Fruit fly (Drosophila melanogaster): ENCODE data around the gene CG9515.
A peak's percentile ranks its signal among the peaks of the same experiment; 100 is the strongest.

The CG9515 gene

dm6 chr2L:8955597-8956335 is 12.7 kb upstream of the CG9515 start (continued):
- TF ChIP-seq Scr (GFP tag; IDR thresholded peaks at IDR 0.05; ENCODE audit: partially characterized antibody): no peak
- TF ChIP-seq CG18476 (GFP tag; optimal IDR thresholded peaks at IDR 0.05): no peak
- TF ChIP-seq nau (GFP tag; optimal IDR thresholded peaks at IDR 0.05): no peak
- TF ChIP-seq CG1832 (GFP tag; optimal IDR thresholded peaks at IDR 0.05): no peak
- no peak for TF ChIP-seq Ets65A (GFP tag)
- TF ChIP-seq slbo (GFP tag; IDR thresholded peaks at IDR 0.05): peak; percentile 53
- no peak for TF ChIP-seq nerfin-2 (GFP tag; IDR thresholded peaks at IDR 0.05; ENCODE audit: partially characterized antibody)
- no peak for TF ChIP-seq CG10209 (GFP tag; optimal IDR thresholded peaks at IDR 0.05)
- no peak for TF ChIP-seq tap (tag; optimal IDR thresholded peaks at IDR 0.05)
- TF ChIP-seq Drgx (GFP tag; IDR thresholded peaks at IDR 0.05): no peak
- TF ChIP-seq CG16779 (GFP tag; IDR thresholded peaks at IDR 0.05): no peak
- TF ChIP-seq CG9876 (GFP tag; optimal IDR thresholded peaks at IDR 0.05): no peak
- TF ChIP-seq CG12104 (GFP tag; optimal IDR thresholded peaks at IDR 0.05): no peak
- TF ChIP-seq CG12155 (GFP tag; optimal IDR thresholded peaks at IDR 0.05): peak; percentile 9
- peak; percentile 18 for TF ChIP-seq schlank (tag; optimal IDR thresholded peaks at IDR 0.05)
- TF ChIP-seq Dbx (GFP tag; IDR thresholded peaks at IDR 0.05): peak; percentile 21; the same call in 1 of the 3 replicates
- no peak for TF ChIP-seq CG2712 (tag; optimal IDR thresholded peaks at IDR 0.05)
- peak; percentile 17; the same call in 1 of the 2 replicates for TF ChIP-seq CG14014 (GFP tag; IDR thresholded peaks at IDR 0.05)
- TF ChIP-seq CG2199 (GFP tag; IDR thresholded peaks at IDR 0.05): no peak
- peak; percentile 3 for TF ChIP-seq lab (GFP tag; optimal IDR thresholded peaks at IDR 0.05)
- TF ChIP-seq bsh (GFP tag; optimal IDR thresholded peaks at IDR 0.05): no peak
- no peak for TF ChIP-seq CG2116 (GFP tag; optimal IDR thresholded peaks at IDR 0.05)
- peak; percentile 40 for TF ChIP-seq CG12769 (tag; optimal IDR thresholded peaks at IDR 0.05)
- TF ChIP-seq grn (GFP tag; optimal IDR thresholded peaks at IDR 0.05): peak; percentile 34
- TF ChIP-seq CG1602 (GFP tag; optimal IDR thresholded peaks at IDR 0.05): no peak
- no peak for TF ChIP-seq sug (tag; optimal IDR thresholded peaks at IDR 0.05)
- TF ChIP-seq grau (tag; optimal IDR thresholded peaks at IDR 0.05): peak; percentile 29
- 0 out of 2 replicates have a peak, but pooled peaks have one; percentile 22 for TF ChIP-seq CG10321 (GFP tag; IDR thresholded peaks at IDR 0.05)
- TF ChIP-seq CG10543 (GFP tag; optimal IDR thresholded peaks at IDR 0.05): peak; percentile 1
- TF ChIP-seq CG4328 (GFP tag; optimal IDR thresholded peaks at IDR 0.05): no peak
- no peak for TF ChIP-seq chif (GFP tag; optimal IDR thresholded peaks at IDR 0.05)
- TF ChIP-seq ato (GFP tag; IDR thresholded peaks at IDR 0.05; ENCODE audit: partially characterized antibody): no peak
- TF ChIP-seq CG13296 (GFP tag; optimal IDR thresholded peaks at IDR 0.05): peak; percentile 26
- TF ChIP-seq CG2678 (tag; optimal IDR thresholded peaks at IDR 0.05): peak; percentile 29
- no peak for TF ChIP-seq CG33557 (GFP tag; optimal IDR thresholded peaks at IDR 0.05)
- no peak for TF ChIP-seq B-H1 (GFP tag; IDR thresholded peaks at IDR 0.05)
- TF ChIP-seq Rfx (GFP tag; IDR thresholded peaks at IDR 0.05): peak; percentile 7; the same call in 1 of the 2 replicates
- no peak for TF ChIP-seq Taf1 (GFP tag; IDR thresholded peaks at IDR 0.05)
- no peak for TF ChIP-seq CG5953 (GFP tag; IDR thresholded peaks at IDR 0.05)
- no peak for TF ChIP-seq chm (GFP tag; IDR thresholded peaks at IDR 0.05)
- peak; percentile 38; the same call in 2 of the 3 replicates for TF ChIP-seq row (GFP tag; IDR thresholded peaks at IDR 0.05)
- no peak for TF ChIP-seq Bgb (GFP tag; IDR thresholded peaks at IDR 0.05; ENCODE audit: partially characterized antibody)
- TF ChIP-seq Med (GFP tag): peak; percentile 73
- TF ChIP-seq lilli (GFP tag; optimal IDR thresholded peaks at IDR 0.05): peak; percentile 2
- TF ChIP-seq her (GFP tag; optimal IDR thresholded peaks at IDR 0.05): peak; percentile 4
- TF ChIP-seq gem (tag; optimal IDR thresholded peaks at IDR 0.05): peak; percentile 38
- no peak for TF ChIP-seq rib (GFP tag; IDR thresholded peaks at IDR 0.05)
- TF ChIP-seq jing (GFP tag; optimal IDR thresholded peaks at IDR 0.05): no peak
- TF ChIP-seq CG3847 (GFP tag; IDR thresholded peaks at IDR 0.05): 0 out of 2 replicates have a peak, but pooled peaks have one; percentile 26
- no peak for TF ChIP-seq Gug (GFP tag; IDR thresholded peaks at IDR 0.05)
